Fruit fly (Drosophila melanogaster): Measurements from ENCODE around the gene CG18789.

The CG18789 gene

dm6 chr2L:12007331-12007791 lies 12.1 kb upstream of the CG18789 start (continued):
- TF ChIP-seq CG30020 (tag; optimal IDR thresholded peaks at IDR 0.05) (no peak), E2f1 (GFP tag; IDR thresholded peaks at IDR 0.05) (no peak), CG11085 (GFP tag; IDR thresholded peaks at IDR 0.05) (no peak), tgo (GFP tag; IDR thresholded peaks at IDR 0.05) (no peak), Sry-β (GFP tag; optimal IDR thresholded peaks at IDR 0.05) (peak; percentile 46), wor (GFP tag; IDR thresholded peaks at IDR 0.05) (no peak), lmd (GFP tag; IDR thresholded peaks at IDR 0.05) (no peak), CG12104 (GFP tag; optimal IDR thresholded peaks at IDR 0.05) (no peak), CG16863 (GFP tag; optimal IDR thresholded peaks at IDR 0.05) (no peak), lov (optimal IDR thresholded peaks at IDR 0.05) (no peak), lov (GFP tag; IDR thresholded peaks at IDR 0.05) (no peak), rib (GFP tag; IDR thresholded peaks at IDR 0.05) (no peak), sug (tag; optimal IDR thresholded peaks at IDR 0.05) (peak; percentile 93), trem (tag; optimal IDR thresholded peaks at IDR 0.05) (peak; percentile 37), tll (GFP tag; optimal IDR thresholded peaks at IDR 0.05) (peak in 1 of 2 experiments; percentile 92), Dip3 (GFP tag; optimal IDR thresholded peaks at IDR 0.05) (no peak), CG15011 (GFP tag; optimal IDR thresholded peaks at IDR 0.05) (no peak), CG6689 (GFP tag; IDR thresholded peaks at IDR 0.05) (no peak), yki (optimal IDR thresholded peaks at IDR 0.05) (no peak), ato (GFP tag; IDR thresholded peaks at IDR 0.05; ENCODE audit: partially characterized antibody) (no peak), danr (GFP tag; IDR thresholded peaks at IDR 0.05) (no peak), pb (GFP tag; optimal IDR thresholded peaks at IDR 0.05) (peak; percentile 87), hth (optimal IDR thresholded peaks at IDR 0.05) (no peak), CG3163 (GFP tag; optimal IDR thresholded peaks at IDR 0.05) (peak; percentile 40), tio (GFP tag; optimal IDR thresholded peaks at IDR 0.05) (no peak), CG1233 (GFP tag; optimal IDR thresholded peaks at IDR 0.05) (peak; percentile 74), disco-r (GFP tag; optimal IDR thresholded peaks at IDR 0.05) (peak; percentile 50), sens (GFP tag) (peak; percentile 93), Abd-B (GFP tag; optimal IDR thresholded peaks at IDR 0.05) (no peak), z (GFP tag; IDR thresholded peaks at IDR 0.05) (no peak), CG4360 (GFP tag; IDR thresholded peaks at IDR 0.05) (no peak), cad (GFP tag; optimal IDR thresholded peaks at IDR 0.05) (no peak), sd (tag; optimal IDR thresholded peaks at IDR 0.05) (peak; percentile 100), GATAe (GFP tag; conservative IDR thresholded peaks at IDR 0.05) (no peak), run (tag; optimal IDR thresholded peaks at IDR 0.05) (peak; percentile 89), Hr3 (GFP tag; optimal IDR thresholded peaks at IDR 0.05) (no peak), CG9727 (GFP tag; optimal IDR thresholded peaks at IDR 0.05) (no peak), CG5180 (GFP tag; optimal IDR thresholded peaks at IDR 0.05) (peak; percentile 94), NK7.1 (GFP tag; optimal IDR thresholded peaks at IDR 0.05) (no peak), sqz (GFP tag; optimal IDR thresholded peaks at IDR 0.05) (peak; percentile 96), CG18476 (GFP tag; optimal IDR thresholded peaks at IDR 0.05) (no peak), CG6765 (GFP tag; optimal IDR thresholded peaks at IDR 0.05) (peak; percentile 52), Elba2 (GFP tag; optimal IDR thresholded peaks at IDR 0.05) (no peak), hb (GFP tag; IDR thresholded peaks at IDR 0.05; ENCODE audit: partially characterized antibody) (no peak), Poxn (GFP tag; IDR thresholded peaks at IDR 0.05) (no peak), ewg (GFP tag; optimal IDR thresholded peaks at IDR 0.05) (peak; percentile 68), CG13894 (tag; optimal IDR thresholded peaks at IDR 0.05) (peak; percentile 96), CG17328 (GFP tag; IDR thresholded peaks at IDR 0.05) (no peak), Xrp1 (GFP tag; IDR thresholded peaks at IDR 0.05) (no peak), row (GFP tag; IDR thresholded peaks at IDR 0.05) (no peak), Vsx1 (GFP tag; optimal IDR thresholded peaks at IDR 0.05) (peak; percentile 62), h (optimal IDR thresholded peaks at IDR 0.05) (peak; percentile 25), Hey (tag; optimal IDR thresholded peaks at IDR 0.05) (peak; percentile 75), Optix (GFP tag; IDR thresholded peaks at IDR 0.05) (no peak)
